Fruit fly (Drosophila melanogaster) whole organism, pupa: ENCODE measurements around the gene COX5A.

Experiments
- CG10348 ChIP-seq: fragments of 200-800 bp; sonication (Bioruptor generic); IDR thresholded peaks from 2 replicates; pipeline ENCODE4 v1.3.6; 2022; ENCODE audit warnings: missing biosample characterization, missing genetic modification characterization
- CG12605 ChIP-seq: fragments of 200-800 bp; sonication (Bioruptor generic); IDR thresholded peaks from 2 replicates; pipeline ENCODE4 v1.3.6; 2022; ENCODE audit warnings: missing biosample characterization, missing genetic modification characterization
- CG13204 ChIP-seq: fragments of 200-800 bp; sonication (Bioruptor generic); optimal IDR thresholded peaks from 2 replicates; lab custom pipeline; 2018; ENCODE audit warnings: missing biosample characterization, mild to moderate bottlenecking, missing genetic modification characterization, moderate library complexity
- CG14655 ChIP-seq: fragments of 200-800 bp; sonication (Bioruptor generic); optimal IDR thresholded peaks from 3 replicates; lab custom pipeline; 2017; ENCODE audit warnings: mild to moderate bottlenecking, missing biosample characterization, missing genetic modification reagents, missing genetic modification characterization
- CG15710 ChIP-seq: fragments of 200-800 bp; sonication (Bioruptor generic); optimal IDR thresholded peaks from 2 replicates; lab custom pipeline; 2018; ENCODE audit warnings: missing biosample characterization, mild to moderate bottlenecking, missing genetic modification characterization, moderate library complexity
- CG17806 ChIP-seq: fragments of 200-800 bp; sonication (Bioruptor generic); optimal IDR thresholded peaks from 2 replicates; lab custom pipeline; 2018; ENCODE audit warnings: missing biosample characterization, mild to moderate bottlenecking, missing genetic modification characterization, moderate library complexity
- CG32121 ChIP-seq: fragments of 200-800 bp; sonication (Bioruptor generic); IDR thresholded peaks from 2 replicates; pipeline ENCODE4 v1.3.6; 2022; ENCODE audit warnings: missing biosample characterization, missing genetic modification characterization
- CG34367 ChIP-seq: fragments of 200-800 bp; sonication (Bioruptor generic); optimal IDR thresholded peaks from 2 replicates; lab custom pipeline; 2018; ENCODE audit warnings: missing biosample characterization, mild to moderate bottlenecking, missing genetic modification characterization
- CG4496 ChIP-seq: fragments of 200-800 bp; sonication (Bioruptor generic); IDR thresholded peaks from 3 replicates; pipeline ENCODE4 v1.3.6; 2022; ENCODE audit warnings: missing biosample characterization, missing genetic modification characterization
- CG8159 ChIP-seq: fragments of 200-800 bp; sonication (Bioruptor generic); optimal IDR thresholded peaks from 3 replicates; lab custom pipeline; 2018; ENCODE audit warnings: missing biosample characterization, mild to moderate bottlenecking, missing genetic modification characterization, moderate library complexity
- CG8301 ChIP-seq: fragments of 200-800 bp; sonication (Bioruptor generic); optimal IDR thresholded peaks from 2 replicates; lab custom pipeline; 2018; ENCODE audit warnings: missing biosample characterization, mild to moderate bottlenecking, missing genetic modification characterization
- CG9948 ChIP-seq: fragments of 200-800 bp; sonication (Bioruptor generic); optimal IDR thresholded peaks from 2 replicates; lab custom pipeline; 2018; ENCODE audit warnings: missing biosample characterization, mild to moderate bottlenecking, missing genetic modification characterization, moderate library complexity
- D1 ChIP-seq: fragments of 200-800 bp; sonication (Bioruptor generic); optimal IDR thresholded peaks from 2 replicates; lab custom pipeline; 2018; ENCODE audit warnings: missing biosample characterization, mild to moderate bottlenecking, missing genetic modification characterization, moderate library complexity
- EcR ChIP-seq: fragments of 200-800 bp; sonication (Bioruptor generic); optimal IDR thresholded peaks from 3 replicates; lab custom pipeline; 2019; ENCODE audit warnings: missing biosample characterization, missing genetic modification characterization, mild to moderate bottlenecking, moderate library complexity, missing genetic modification reagents
- Ets98B ChIP-seq: fragments of 200-800 bp; sonication (Bioruptor generic); IDR thresholded peaks from 2 replicates; pipeline ENCODE4 v1.3.6; 2022; ENCODE audit warnings: missing biosample characterization, missing genetic modification characterization
- Pif1A ChIP-seq: fragments of 200-800 bp; sonication (Bioruptor generic); optimal IDR thresholded peaks from 3 replicates; lab custom pipeline; 2016; ENCODE audit warnings: missing biosample characterization, missing genetic modification characterization
- Pif1B ChIP-seq: fragments of 200-800 bp; sonication (Bioruptor generic); optimal IDR thresholded peaks from 3 replicates; lab custom pipeline; 2016; ENCODE audit warnings: missing biosample characterization, missing genetic modification characterization
- Snoo ChIP-seq: fragments of 200-800 bp; sonication (Bioruptor generic); optimal IDR thresholded peaks from 3 replicates; lab custom pipeline; 2017; ENCODE audit warnings: missing biosample characterization, mild to moderate bottlenecking, missing genetic modification characterization, inconsistent platforms
- fd96Ca ChIP-seq: fragments of 200-800 bp; sonication (Bioruptor generic); IDR thresholded peaks from 3 replicates; pipeline ENCODE4 v1.3.6; 2022; ENCODE audit warnings: missing biosample characterization, missing genetic modification characterization
- gl ChIP-seq: fragments of 200-800 bp; sonication (Bioruptor generic); optimal IDR thresholded peaks from 2 replicates; lab custom pipeline; 2018; ENCODE audit warnings: missing biosample characterization, mild to moderate bottlenecking, missing genetic modification characterization
- rn ChIP-seq: fragments of 200-800 bp; sonication (Bioruptor generic); IDR thresholded peaks from 2 replicates; pipeline ENCODE4 v1.3.6; 2022; ENCODE audit warnings: missing biosample characterization, missing genetic modification characterization

COX5A gene

DNA sequence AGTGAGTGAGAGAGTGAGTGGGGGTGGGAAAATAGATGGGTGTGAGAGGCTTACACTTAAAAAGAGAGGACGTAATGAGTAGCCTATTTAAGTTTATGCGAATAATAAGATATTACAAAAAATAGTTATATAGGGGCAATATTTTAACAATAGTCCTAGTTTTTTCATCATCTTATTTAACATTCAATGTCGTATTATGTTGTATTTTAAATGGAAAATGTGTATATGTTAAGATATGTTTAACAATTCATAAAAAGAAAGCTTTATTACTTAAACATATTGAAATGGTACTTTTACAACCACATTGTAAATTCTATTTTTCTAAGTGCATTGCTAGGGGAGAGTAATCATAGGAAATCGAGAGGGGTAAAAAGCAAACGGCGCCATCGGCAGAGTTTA, 45.2 kb upstream of the COX5A start:
- TF ChIP-seq D1 (peak; percentile 29), CG34367 (peak; percentile 42), CG9948 (tag; lab: Kevin White, UChicago) (peak; percentile 69), Pif1A (no peak), CG14655 (GFP tag; lab: Kevin White, UChicago) (peak; percentile 44), CG4496 (GFP tag; lab: Robert Waterston, UW) (no peak), fd96Ca (GFP tag; lab: Robert Waterston, UW) (no peak), Snoo (peak; percentile 30), CG17806 (tag; lab: Kevin White, UChicago) (peak; percentile 59), CG32121 (peak; percentile 35; the same call in 1 of the 2 replicates), CG8159 (peak; percentile 84), CG15710 (peak; percentile 74), CG8301 (tag; lab: Kevin White, UChicago) (peak; percentile 36)

DNA sequence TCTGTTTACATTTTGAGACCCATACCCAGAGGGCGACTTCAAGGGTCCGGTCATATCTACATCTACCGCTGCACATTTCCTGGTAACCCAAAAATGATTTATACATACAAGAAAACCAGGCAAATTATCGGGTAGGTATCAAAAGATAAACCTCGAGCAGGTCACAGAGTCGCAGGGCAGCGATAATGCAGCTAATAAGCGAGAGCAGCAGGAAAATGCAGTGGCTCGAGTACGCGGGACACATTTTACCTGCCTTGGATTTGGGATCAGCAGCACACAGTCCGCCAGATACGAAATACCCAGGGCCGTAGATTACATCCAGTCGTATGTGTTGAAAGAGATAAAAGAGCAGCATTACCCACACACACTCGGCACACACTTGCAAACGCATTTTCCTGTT, 44.0 kb upstream of the COX5A start:
- TF ChIP-seq CG9948 (tag; lab: Kevin White, UChicago) (no peak), Pif1A (no peak), CG8159 (no peak), Snoo (no peak), CG12605 (GFP tag; lab: Robert Waterston, UW) (no peak), CG4496 (GFP tag; lab: Robert Waterston, UW) (no peak)

DNA sequence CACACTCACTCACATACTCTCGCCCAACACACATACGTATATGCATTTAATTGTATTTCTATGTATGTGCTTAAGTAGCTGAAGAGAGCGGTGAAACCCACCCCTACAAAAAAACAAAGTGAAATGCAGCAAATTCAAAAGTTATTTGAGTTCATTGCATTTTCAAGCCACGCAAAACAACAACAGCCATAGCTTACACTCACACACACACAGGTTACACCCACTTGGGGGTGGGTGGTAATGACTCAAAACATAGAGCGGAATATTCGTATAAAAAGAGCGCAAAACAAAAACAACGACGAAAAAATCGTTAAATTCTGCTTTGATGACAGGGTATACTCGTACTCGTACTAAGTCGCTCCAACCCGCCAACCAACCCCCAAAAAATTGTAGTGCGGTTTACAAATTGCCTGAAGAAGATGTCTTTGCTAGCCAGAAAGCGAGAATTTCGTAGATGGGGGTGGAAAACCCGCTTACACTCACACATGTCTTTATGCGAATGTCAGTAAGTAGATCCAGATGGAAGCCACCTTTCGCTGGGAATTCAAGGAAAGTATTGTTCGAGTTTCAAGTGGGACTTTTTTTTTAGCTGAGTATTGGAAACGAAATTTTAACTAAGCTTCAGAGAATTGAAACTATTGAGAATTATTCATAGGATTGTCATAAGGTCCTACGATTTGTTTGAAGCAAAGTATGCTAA, 42.9 kb upstream of the COX5A start:
- no peak for TF ChIP-seq Snoo
- no peak for TF ChIP-seq CG8301 (tag; lab: Kevin White, UChicago)
- no peak for TF ChIP-seq gl
- no peak for TF ChIP-seq CG12605 (GFP tag; lab: Robert Waterston, UW)
- TF ChIP-seq CG13204 (GFP tag; lab: Kevin White, UChicago), result no peak
- no peak for TF ChIP-seq CG34367
- no peak for TF ChIP-seq CG8159

DNA sequence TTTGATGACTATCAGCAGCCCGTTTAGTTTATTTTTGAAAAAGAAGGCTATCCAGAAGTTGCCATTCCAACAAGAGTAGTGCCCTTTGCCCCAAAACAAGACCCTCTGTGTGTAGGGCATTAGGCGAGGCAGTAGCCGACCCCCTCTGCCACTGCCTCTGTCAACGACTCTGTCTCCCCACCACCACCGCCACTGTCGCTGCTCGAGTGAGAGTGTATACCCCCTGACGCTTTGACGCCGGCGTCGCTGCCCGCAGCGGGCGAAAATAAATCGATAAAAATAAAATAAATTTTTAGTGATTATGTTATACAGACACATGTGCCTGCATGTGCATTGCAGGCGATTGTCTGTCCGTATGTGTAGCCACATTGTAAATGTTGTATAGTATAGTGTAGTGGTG, 42.1 kb upstream of the COX5A start:
- TF ChIP-seq CG12605 (GFP tag; lab: Robert Waterston, UW) (peak; percentile 44; the same call in 1 of the 2 replicates), CG4496 (GFP tag; lab: Robert Waterston, UW) (no peak; the same call in 1 of the 3 replicates), CG14655 (GFP tag; lab: Kevin White, UChicago) (peak; percentile 8), CG32121 (peak; percentile 58), CG17806 (tag; lab: Kevin White, UChicago) (no peak), Pif1A (peak; percentile 26), CG8159 (no peak), Ets98B (GFP tag; lab: Robert Waterston, UW) (peak; percentile 32; the same call in 1 of the 2 replicates), EcR (GFP tag; lab: Kevin White, UChicago) (peak; percentile 50), CG13204 (GFP tag; lab: Kevin White, UChicago) (peak; percentile 39), D1 (no peak), Pif1B (GFP tag; lab: Kevin White, UChicago) (no peak), CG34367 (no peak), CG10348 (GFP tag; lab: Robert Waterston, UW) (no peak), gl (no peak)

DNA sequence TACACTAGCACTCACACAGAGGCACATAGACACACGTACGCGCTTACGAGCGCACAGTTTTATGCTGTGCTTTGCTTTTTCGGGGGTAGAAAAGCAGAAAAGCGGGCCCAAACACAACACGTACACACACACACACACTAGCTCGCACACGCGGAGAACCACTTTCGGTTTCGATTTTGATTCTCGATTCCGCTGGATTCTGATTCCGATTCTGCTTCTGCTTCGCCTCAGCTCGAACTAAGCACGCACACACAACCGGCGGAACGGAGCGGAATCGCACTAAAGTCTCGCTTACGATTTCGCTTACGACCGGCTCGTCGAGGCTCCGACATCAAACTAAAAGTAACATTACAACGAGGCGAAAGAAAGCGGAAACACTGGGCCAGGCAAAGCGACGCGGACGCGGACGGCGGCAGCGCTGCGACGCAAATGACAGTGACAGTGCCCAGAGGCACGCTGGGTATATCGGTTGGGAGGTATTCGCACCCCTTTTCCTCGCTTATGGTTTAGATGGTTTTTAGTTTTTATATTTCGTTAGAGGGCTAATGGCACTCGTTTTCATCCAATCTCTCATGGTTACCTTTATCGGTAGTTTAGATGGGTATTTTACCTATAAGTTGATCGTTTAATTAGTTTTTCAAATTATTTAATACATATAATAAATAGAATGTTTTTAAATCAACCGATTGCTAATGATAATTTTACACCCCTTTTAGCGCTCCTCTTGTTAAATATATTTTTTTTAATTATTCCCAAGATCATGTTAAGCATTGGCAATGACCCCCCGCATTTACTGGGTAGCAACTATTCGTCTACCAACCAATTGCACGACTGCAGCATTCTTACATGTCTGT, 40.9 kb upstream of the COX5A start:
- peak; percentile 63 for TF ChIP-seq Snoo
- TF ChIP-seq Ets98B (GFP tag; lab: Robert Waterston, UW), result peak; percentile 72
- peak; percentile 47 for TF ChIP-seq Pif1A
- TF ChIP-seq CG34367, result peak; percentile 57
- peak; percentile 72 for TF ChIP-seq CG15710
- peak; percentile 61 for TF ChIP-seq CG13204 (GFP tag; lab: Kevin White, UChicago)
- TF ChIP-seq CG14655 (GFP tag; lab: Kevin White, UChicago), result peak; percentile 75
- TF ChIP-seq rn, result 0 out of 2 replicates have a peak, but pooled peaks have one; percentile 9
- TF ChIP-seq EcR (GFP tag; lab: Kevin White, UChicago), result peak; percentile 55
- TF ChIP-seq D1, result no peak
- peak; percentile 44; the same call in 1 of the 3 replicates for TF ChIP-seq CG4496 (GFP tag; lab: Robert Waterston, UW)
- peak; percentile 67 for TF ChIP-seq fd96Ca (GFP tag; lab: Robert Waterston, UW)
- peak; percentile 57 for TF ChIP-seq CG8159
- TF ChIP-seq CG8301 (tag; lab: Kevin White, UChicago), result no peak
- peak; percentile 27 for TF ChIP-seq gl
- TF ChIP-seq CG17806 (tag; lab: Kevin White, UChicago), result no peak
- TF ChIP-seq CG32121, result peak; percentile 57; the same call in 1 of the 2 replicates
- no peak for TF ChIP-seq Pif1B (GFP tag; lab: Kevin White, UChicago)
- TF ChIP-seq CG10348 (GFP tag; lab: Robert Waterston, UW), result 0 out of 2 replicates have a peak, but pooled peaks have one; percentile 5
- peak; percentile 44 for TF ChIP-seq CG9948 (tag; lab: Kevin White, UChicago)
- peak; percentile 64 for TF ChIP-seq CG12605 (GFP tag; lab: Robert Waterston, UW)

DNA sequence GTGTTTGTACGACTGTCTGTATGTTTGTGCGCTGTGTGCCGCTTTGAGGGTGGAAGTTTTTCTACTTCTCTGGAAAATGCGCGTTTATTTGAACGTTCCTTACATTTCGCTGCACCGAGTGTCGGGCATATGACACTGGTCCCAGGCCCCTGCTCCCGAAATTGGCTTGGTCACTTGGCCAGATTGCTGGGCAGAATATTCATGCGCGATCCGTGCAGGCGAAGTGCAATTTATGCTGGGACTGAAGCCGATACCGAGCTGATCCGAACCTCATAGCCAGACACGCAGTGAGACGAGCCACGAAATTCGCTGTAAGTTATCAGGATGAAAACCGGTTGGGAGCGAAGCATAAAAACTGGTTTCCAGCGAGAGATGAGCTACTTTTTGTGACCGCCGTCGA, 40.3 kb upstream of the COX5A start:
- TF ChIP-seq gl, result no peak
- TF ChIP-seq D1, result no peak
- TF ChIP-seq Pif1A, result no peak
- no peak for TF ChIP-seq CG14655 (GFP tag; lab: Kevin White, UChicago)
- no peak for TF ChIP-seq CG17806 (tag; lab: Kevin White, UChicago)
- TF ChIP-seq CG8301 (tag; lab: Kevin White, UChicago), result no peak
- no peak for TF ChIP-seq Snoo
- peak; percentile 40; the same call in 1 of the 2 replicates for TF ChIP-seq CG32121
- TF ChIP-seq Pif1B (GFP tag; lab: Kevin White, UChicago), result no peak
- peak; percentile 84 for TF ChIP-seq fd96Ca (GFP tag; lab: Robert Waterston, UW)
- no peak for TF ChIP-seq CG10348 (GFP tag; lab: Robert Waterston, UW)
- TF ChIP-seq CG8159, result no peak
- TF ChIP-seq rn, result peak; percentile 6; the same call in 1 of the 2 replicates
- no peak for TF ChIP-seq CG15710
- TF ChIP-seq CG4496 (GFP tag; lab: Robert Waterston, UW), result peak; percentile 82
- no peak for TF ChIP-seq CG13204 (GFP tag; lab: Kevin White, UChicago)
- TF ChIP-seq EcR (GFP tag; lab: Kevin White, UChicago), result no peak
- 0 out of 2 replicates have a peak, but pooled peaks have one; percentile 15 for TF ChIP-seq CG12605 (GFP tag; lab: Robert Waterston, UW)
- peak; percentile 78 for TF ChIP-seq Ets98B (GFP tag; lab: Robert Waterston, UW)
- TF ChIP-seq CG34367, result no peak
- no peak for TF ChIP-seq CG9948 (tag; lab: Kevin White, UChicago)
